Fruit fly (Drosophila melanogaster): ENCODE data around the gene CG32371.

The CG32371 gene

DNA sequence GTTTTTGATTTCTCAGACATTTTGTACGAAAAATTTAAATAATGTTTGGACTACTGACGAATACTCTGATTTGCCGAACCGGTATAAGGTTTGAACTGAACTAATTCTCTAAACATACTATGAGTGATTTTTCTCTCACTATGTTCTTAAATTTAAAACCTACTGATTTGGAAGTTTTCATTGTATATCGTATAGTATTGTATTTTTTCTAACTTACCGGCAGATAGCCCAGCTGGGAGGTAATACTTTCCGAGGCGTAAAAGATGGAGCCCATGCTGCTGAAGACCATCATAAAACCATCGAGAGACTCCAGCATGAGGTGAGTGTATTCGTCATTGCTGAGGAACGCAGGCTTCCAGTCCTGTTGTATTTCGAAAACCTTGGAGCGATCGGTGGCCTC is at the start of gene CG32371:
Gene CG32371 (minus strand): TSS at position 101 of the 400 bp plus-strand sequence.
- no peak for TF ChIP-seq CG17801 (GFP tag; optimal IDR thresholded peaks at IDR 0.05; ENCODE audit: partially characterized antibody)

DNA sequence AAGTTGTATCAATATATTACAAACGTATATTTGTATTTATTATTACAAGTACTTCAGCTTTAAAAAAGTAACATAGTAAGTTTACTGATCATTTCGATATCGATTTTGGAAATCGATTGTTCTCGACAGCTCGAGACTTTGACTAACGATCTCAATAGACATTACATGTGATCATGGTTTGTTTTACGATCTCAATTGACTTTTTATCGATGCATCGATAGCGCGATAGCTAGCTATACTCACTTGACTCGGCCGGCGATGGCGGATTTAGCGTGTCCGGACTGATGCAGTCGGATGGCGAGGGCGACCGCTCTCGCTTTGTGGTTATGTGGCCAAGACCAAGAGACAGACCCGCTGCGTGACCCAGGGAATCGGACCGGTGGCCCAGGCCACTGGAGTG is 49.0 kb upstream of the CG32371 start:
- no peak for TF ChIP-seq CG17801 (GFP tag; optimal IDR thresholded peaks at IDR 0.05; ENCODE audit: partially characterized antibody)

DNA sequence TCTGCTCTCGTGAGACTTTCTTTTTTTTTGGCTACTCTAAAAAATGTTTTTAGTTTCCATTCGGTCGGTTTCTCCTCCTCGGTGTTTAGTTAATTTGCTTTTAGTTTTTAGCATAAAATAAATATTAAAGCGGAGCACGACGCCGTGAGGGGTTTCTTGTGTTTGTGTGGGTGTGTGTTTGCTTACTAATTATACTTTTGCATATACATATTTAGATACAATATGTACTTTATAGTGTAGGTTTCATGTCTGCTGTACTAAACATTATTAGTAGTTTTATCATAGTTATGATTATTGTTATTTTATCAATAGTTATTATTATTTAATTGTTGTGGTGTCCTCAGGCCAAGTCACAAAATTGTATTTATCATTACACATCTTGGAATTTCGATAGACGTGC is 47.8 kb upstream of the CG32371 start:
- no peak for TF ChIP-seq CG17801 (GFP tag; optimal IDR thresholded peaks at IDR 0.05; ENCODE audit: partially characterized antibody)

DNA sequence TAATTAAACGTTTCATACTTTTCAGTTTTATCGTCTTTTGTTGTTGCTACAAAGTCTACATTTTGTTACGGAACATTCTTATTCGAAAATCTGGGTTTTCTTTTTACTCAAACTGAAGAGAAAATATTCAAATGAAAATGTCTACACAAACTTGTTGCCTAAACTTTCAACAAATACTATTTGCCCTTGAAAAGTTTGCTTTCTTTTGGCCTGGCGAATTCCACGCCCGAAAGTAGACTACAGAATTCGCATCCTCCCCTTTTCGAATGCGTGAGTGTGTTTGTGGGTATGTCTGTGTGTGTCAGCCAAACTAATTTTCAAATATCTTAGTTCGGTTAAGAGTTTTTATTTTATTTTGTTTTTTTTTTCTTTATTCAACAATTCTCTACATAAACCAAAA is 45.3 kb upstream of the CG32371 start:
- TF ChIP-seq CG17801 (GFP tag; optimal IDR thresholded peaks at IDR 0.05; ENCODE audit: partially characterized antibody): no peak

DNA sequence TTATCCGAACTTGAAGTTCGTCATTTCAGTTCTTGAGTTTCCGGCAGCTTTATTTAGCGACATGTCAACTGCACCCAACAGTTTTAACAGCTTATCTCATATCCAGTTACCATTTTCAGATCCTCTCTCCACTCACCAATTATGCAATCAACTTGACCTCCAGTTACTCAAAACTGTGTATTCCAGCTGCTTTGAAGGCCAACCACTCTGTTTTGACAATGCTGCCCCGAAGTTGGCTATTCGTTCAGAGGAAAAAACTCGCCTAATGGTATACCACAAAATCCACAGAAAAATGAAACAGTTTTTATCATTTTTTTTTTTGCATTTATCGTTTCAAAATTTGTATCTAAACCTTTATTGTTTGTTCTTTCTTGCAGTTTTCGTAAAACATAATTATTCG is 43.4 kb upstream of the CG32371 start:
- TF ChIP-seq CG17801 (GFP tag; optimal IDR thresholded peaks at IDR 0.05; ENCODE audit: partially characterized antibody): no peak

DNA sequence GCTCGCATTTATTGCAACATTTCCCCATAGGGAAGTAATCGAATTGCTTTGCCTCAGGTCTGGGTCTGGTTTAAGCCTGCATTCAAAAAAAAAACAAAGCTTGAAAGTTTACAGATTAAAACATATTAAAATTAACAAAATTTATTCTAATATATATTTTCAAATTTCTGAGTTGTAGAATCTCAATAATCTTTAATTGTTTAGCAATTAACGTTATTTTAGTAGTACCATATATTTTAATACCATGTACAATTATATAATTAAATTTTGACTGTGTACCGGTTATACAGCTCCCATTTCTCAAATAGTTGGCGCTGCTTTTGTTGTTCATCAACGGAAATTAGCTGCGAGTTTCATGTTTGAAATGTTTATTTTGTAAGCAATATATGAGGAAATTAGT is 42.8 kb upstream of the CG32371 start:
- no peak for TF ChIP-seq CG17801 (GFP tag; optimal IDR thresholded peaks at IDR 0.05; ENCODE audit: partially characterized antibody)

DNA sequence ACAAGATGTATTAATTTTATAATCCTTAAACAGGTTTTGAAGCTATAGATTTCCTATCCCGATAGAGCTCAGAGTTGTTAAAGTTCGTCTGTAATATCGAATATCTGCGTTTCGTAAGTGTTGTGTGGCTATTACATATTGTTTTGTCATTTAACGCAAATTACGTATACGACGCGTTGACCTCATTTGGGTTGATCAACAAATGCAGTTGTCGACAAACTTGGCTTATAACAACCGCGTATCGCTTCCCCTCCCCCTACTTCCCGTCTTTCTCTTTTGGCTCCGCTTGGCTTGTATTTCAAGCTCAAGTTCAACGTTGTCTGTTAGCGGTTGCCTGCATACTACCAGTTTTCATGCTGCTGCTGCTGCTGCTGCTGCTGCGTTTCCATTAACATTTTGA is 42.3 kb upstream of the CG32371 start:
- no peak for TF ChIP-seq CG17801 (GFP tag; optimal IDR thresholded peaks at IDR 0.05; ENCODE audit: partially characterized antibody)

DNA sequence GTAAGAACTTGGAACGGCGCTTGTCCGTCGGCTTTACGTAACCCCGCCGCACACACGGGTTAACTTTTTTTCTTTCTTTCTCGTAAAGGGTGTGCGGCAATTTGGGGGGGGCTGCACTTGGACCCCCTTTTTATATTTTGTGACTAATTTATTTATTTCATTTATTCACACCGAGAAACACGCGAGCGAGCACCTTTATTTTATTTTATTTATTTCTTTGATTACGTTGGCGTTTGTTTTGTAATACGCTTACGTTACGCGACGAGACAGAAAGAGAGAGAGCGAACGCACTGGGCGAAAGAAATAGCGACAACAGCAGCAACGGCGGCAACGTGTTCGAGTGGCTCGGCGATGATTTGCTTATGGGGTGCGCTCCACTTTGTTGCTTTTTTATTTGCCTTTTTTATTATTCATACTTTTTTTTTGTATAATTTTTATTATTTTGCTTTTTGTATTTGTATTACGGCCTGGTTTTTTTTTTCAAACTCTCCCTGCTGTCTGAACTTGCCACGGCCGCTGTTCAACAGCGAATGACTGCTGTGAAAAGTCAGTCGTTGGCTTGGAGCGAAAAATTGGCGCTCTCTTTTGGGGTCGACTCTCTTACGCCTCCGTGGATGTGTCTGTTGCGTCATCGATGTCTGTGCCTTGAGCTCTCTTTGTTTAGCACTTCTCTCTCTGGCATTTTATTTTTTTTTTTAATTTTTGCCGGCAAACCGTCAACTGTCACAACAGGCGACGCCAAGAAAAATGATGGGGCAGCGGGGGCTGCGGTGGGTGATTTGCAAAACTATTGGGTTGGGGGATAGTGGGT is 41.3 kb upstream of the CG32371 start, which contains the start of gene CG32369:
Gene CG32369 (minus strand): TSS at position 537 of the 811 bp plus-strand sequence.
- peak; percentile 83 for TF ChIP-seq CG17801 (GFP tag; optimal IDR thresholded peaks at IDR 0.05; ENCODE audit: partially characterized antibody)

DNA sequence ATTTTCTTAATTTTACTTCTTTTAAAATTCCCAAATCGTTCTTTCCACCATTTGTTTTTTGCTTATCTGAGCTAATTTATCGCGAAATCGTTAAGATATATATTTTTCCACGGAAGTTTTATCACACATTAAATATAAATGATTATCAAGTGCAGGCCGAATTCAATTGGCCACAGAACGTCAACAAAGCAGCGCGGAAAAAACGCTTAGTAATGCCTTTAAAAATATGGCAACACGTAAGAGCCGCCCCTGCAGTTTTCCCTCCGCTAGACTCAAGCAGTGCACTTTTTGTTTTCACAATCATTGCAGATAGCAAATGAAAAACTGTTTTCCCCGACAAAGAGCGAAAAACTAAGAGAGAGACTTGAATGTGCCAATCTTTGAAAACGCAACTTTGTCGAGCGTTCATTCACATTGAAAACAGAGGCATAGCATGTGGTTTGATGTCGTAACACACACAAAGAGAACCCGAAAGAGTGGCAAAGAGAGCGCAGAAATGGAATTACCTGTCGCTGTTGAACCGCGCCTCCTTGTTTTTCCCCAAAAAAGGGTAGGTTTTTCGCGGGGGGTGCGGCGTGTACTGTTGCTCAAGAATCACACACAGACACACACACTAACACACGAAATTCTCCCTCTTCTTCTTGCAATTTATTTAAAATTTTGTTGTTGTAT is 40.5 kb upstream of the CG32371 start:
- peak; percentile 38 for TF ChIP-seq CG17801 (GFP tag; optimal IDR thresholded peaks at IDR 0.05; ENCODE audit: partially characterized antibody)

DNA sequence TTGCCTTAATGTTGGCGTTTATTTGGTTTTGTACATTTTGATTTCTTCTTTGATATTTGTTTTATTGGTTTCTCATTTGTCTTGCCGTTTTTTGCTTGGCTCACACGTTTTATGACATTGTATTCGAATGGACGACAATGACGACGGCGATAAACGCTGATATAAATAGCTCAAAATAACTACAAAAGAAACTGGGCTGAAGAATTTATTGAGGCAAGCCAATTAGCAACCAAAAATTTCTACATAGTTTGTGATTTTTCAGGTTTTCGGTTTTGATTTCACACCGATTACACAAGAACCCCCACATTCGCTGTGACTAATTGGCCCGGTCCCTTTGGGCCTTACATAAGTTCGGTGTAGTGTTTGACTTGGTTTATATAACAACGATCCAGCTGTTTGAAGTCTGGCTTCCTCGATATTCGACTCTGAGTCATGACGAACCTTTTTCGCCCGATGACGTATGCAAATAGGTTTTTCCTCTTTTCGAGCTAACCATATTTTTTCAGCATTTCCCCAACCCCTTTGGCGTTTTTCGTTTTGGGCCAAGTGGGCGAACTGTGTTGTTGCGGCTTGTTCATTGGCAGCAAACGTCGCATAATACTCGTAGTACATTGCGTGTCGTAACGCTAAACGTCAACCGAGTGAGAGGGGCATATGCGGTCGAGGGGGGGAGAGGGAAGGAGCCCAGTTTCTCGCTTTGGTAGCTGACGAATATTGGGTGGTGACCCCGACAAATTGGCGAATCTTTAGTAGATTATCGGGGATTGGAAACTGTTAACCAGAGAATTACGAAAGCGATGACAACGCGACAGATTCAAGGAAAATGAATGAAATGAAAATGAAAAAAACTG is 39.6 kb upstream of the CG32371 start:
- no peak for TF ChIP-seq CG17801 (GFP tag; optimal IDR thresholded peaks at IDR 0.05; ENCODE audit: partially characterized antibody)

DNA sequence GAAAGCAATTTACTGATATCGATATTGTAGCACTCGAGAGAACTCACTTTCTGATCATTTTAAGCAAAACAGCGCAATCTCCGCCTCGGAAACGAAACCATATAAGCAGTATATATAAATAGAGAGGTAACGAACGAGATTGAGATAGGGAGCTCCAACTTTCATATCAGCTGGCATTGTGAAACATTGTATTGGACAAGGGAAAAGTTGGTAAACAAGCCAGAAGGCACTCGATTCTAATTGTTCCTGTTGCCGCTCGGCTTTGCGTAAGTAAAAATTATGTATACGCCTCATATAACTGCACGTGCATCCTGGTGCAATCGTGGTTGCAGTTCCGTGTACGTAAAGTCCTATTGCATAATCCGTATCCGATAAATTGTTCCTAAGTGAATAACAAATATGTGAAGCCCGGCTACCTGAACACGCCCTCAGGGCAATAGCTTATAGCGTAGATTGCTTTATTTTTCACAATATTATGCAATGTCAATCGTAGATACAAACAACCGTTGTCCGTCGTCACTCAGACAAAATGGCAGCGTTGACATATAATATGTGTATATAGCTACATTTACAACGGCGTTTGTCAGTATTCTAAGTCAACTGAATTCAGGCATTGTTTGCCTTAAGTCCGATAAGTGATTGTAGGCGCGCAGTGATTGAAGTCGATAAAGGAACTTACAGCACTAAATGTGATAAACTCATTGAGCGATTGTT is 38.5 kb upstream of the CG32371 start:
- TF ChIP-seq CG17801 (GFP tag; optimal IDR thresholded peaks at IDR 0.05; ENCODE audit: partially characterized antibody): no peak

DNA sequence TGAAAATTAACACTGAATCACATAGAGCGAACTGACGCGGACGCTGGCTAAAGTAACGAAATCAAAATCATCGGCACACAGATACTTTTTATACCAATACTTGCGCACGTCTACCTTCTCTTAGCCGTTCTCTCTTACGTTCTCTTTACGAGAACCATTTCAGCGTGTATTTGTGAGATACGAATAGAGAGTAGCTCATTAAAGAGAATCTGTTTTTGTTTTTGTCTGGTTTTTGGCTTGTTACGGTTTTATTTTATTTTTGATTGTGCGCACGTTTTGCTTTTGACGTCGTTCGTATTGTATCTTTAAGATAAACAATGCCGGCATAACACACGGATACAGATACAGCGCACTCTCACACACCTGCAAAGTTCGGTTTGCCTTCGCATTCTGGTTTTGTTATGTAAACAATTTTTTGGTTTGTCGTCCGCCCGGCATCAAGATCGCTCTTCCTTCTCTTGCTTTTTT is 37.2 kb upstream of the CG32371 start:
- TF ChIP-seq CG17801 (GFP tag; optimal IDR thresholded peaks at IDR 0.05; ENCODE audit: partially characterized antibody): peak; percentile 58

DNA sequence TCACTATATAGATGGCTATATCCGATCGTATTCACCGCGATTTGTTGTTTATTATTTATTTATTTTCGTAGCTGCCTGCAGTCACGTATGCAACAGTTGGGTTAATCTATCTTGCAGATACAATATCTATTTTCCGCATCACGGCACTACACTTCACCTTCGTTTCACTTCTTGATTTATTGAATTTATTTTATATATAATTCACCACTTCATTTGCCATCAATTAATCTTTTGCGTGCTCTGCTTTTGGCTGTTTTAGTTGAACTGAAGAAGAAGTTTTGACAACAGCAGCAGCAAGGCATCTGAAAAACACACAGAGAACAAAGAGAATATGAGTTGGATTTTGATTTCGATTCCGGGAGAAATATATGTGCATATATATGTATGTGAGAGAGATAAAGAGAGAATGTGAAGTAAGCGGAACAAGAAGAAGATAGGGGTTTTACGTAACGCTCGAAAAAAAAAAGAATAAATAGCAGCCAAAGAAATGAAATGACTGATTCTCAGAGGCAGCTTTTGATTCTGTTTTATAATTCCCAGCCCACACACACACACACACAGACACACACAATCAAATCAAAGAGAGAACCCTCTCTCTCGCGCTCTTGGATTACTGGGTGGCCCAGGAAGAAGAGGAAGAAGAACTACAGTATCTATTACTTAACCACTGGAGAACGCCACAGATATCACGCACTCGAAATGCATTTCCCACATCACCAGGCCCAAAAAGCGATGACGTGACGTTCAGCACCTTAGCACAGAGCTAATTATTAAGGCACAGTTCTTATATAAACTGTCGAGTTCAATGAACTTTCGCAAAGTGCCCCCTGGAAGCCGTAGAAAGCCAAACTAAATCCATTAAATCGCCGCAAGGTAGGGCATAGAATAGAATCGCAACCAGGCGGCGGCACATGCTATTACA is 36.5 kb upstream of the CG32371 start:
- TF ChIP-seq CG17801 (GFP tag; optimal IDR thresholded peaks at IDR 0.05; ENCODE audit: partially characterized antibody): no peak

Data from ovary, adult (tissue).